Worm (Caenorhabditis elegans): ENCODE data around the gene twk-8.

ce11 chrIV:9063518-9063917 lies 18.6 kb upstream of the twk-8 start:
- TF ChIP-seq cnd-1 (tag; optimal IDR thresholded peaks at IDR 0.05): no peak
- TF ChIP-seq nhr-28 (tag; optimal IDR thresholded peaks at IDR 0.05): no peak
- no peak for TF ChIP-seq sptf-1 (tag; optimal IDR thresholded peaks at IDR 0.05)
- TF ChIP-seq mls-2 (tag; optimal IDR thresholded peaks at IDR 0.05): no peak
- TF ChIP-seq elt-1 (tag; optimal IDR thresholded peaks at IDR 0.05; ENCODE audit: borderline replicate concordance, insufficient read depth): no peak
- no peak for TF ChIP-seq pha-4 (tag; optimal IDR thresholded peaks at IDR 0.05)
- no peak for TF ChIP-seq mab-5 (tag; optimal IDR thresholded peaks at IDR 0.05)
- TF ChIP-seq unc-62 (GFP tag; optimal IDR thresholded peaks at IDR 0.05): no peak
